Fruit fly (Drosophila melanogaster): ENCODE data around the gene sphinx2.

DNA sequence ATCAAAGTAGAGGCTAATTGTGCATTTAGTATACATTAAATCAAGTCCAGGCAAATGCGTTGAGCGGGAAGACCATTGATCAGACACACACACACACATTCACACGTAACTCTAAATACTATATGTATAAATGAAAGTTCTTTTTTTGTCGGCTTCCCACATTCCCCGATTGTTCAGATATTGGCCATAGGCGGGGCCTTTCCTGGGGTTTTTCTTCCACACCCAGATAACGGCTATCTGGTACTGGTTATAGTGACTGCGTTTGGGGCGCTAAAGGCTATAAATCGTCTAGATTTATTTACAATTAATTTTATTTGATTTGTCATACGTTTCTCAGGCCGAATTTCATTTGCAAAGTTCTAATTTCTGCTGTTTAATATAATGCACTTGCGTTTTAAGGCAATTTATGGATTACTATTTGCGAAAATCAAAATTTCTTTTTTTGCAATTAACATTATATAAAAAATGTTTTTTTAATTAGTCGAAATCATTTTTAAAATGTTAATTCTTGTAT, 7.7 kb downstream of the sphinx2 start:
- TF ChIP-seq h (optimal IDR thresholded peaks at IDR 0.05): no peak
- TF ChIP-seq Sin3A (optimal IDR thresholded peaks at IDR 0.05): no peak
- no peak for TF ChIP-seq psq (optimal IDR thresholded peaks at IDR 0.05)
- TF ChIP-seq insv (optimal IDR thresholded peaks at IDR 0.05): no peak

Measured in Kc167 (cell line).